Fruit fly (Drosophila melanogaster) whole organism, embryonic: Measurements from ENCODE around the gene CCT7.

ENCODE experiments used
- Asciz ChIP-seq: fragments of 200-800 bp; sonication (Bioruptor generic); optimal IDR thresholded peaks from 2 replicates; lab custom pipeline; 2017; ENCODE audit warnings: missing biosample characterization, mild to moderate bottlenecking, missing genetic modification characterization, missing genetic modification reagents
- Atf3 ChIP-seq: fragments of 200-800 bp; sonication (Bioruptor generic); optimal IDR thresholded peaks from 3 replicates; lab custom pipeline; 2016; ENCODE audit warnings: missing biosample characterization, missing genetic modification characterization
- CG1024 ChIP-seq: fragments of 200-800 bp; sonication (Bioruptor generic); IDR thresholded peaks from 2 replicates; pipeline ENCODE4 v1.3.6; 2022; ENCODE audit warnings: missing biosample characterization, missing genetic modification characterization
- CG10565 ChIP-seq: fragments of 200-800 bp; sonication (Bioruptor generic); optimal IDR thresholded peaks from 3 replicates; lab custom pipeline; 2016; ENCODE audit warnings: missing biosample characterization, mild to moderate bottlenecking, missing genetic modification characterization
- CG11456 ChIP-seq: fragments of 200-800 bp; sonication (Bioruptor generic); IDR thresholded peaks from 3 replicates; pipeline ENCODE4 v1.3.6; 2022; ENCODE audit warnings: missing biosample characterization, missing genetic modification characterization
- CG11723 ChIP-seq: fragments of 200-800 bp; sonication (Bioruptor generic); optimal IDR thresholded peaks from 2 replicates; lab custom pipeline; 2017; ENCODE audit warnings: missing biosample characterization, mild to moderate bottlenecking, missing genetic modification characterization
- CG12659 ChIP-seq: fragments of 200-800 bp; sonication (Bioruptor generic); optimal IDR thresholded peaks from 3 replicates; lab custom pipeline; 2017; ENCODE audit warnings: mild to moderate bottlenecking, missing biosample characterization, missing genetic modification reagents, missing genetic modification characterization
- CG12942 ChIP-seq: fragments of 200-800 bp; sonication (Bioruptor generic); optimal IDR thresholded peaks from 3 replicates; lab custom pipeline; 2016; ENCODE audit warnings: missing biosample characterization, missing genetic modification characterization
- CG15479 ChIP-seq: fragments of 200-800 bp; sonication (Bioruptor generic); optimal IDR thresholded peaks from 3 replicates; lab custom pipeline; 2019; ENCODE audit warnings: missing biosample characterization, mild to moderate bottlenecking, missing genetic modification characterization, moderate library complexity
- CG17385 ChIP-seq: fragments of 200-800 bp; sonication (Bioruptor generic); optimal IDR thresholded peaks from 3 replicates; lab custom pipeline; 2018; ENCODE audit warnings: missing biosample characterization, mild to moderate bottlenecking, missing genetic modification characterization
- CG17568 ChIP-seq: fragments of 200-800 bp; sonication (Bioruptor generic); optimal IDR thresholded peaks from 2 replicates; lab custom pipeline; 2018; ENCODE audit warnings: missing biosample characterization, mild to moderate bottlenecking, missing genetic modification characterization, moderate library complexity
- CG3163 ChIP-seq: fragments of 200-800 bp; sonication (Bioruptor generic); optimal IDR thresholded peaks from 3 replicates; lab custom pipeline; 2016; ENCODE audit warnings: missing biosample characterization, missing genetic modification characterization
- CG3407 ChIP-seq: fragments of 200-800 bp; sonication (Bioruptor generic); optimal IDR thresholded peaks from 2 replicates; lab custom pipeline; 2018; ENCODE audit warnings: missing biosample characterization, mild to moderate bottlenecking, missing genetic modification characterization
- CG4730 ChIP-seq: fragments of 200-800 bp; sonication (Bioruptor generic); IDR thresholded peaks from 2 replicates; pipeline ENCODE4 v1.3.6; 2022; ENCODE audit warnings: missing biosample characterization, missing genetic modification characterization
- CG6175 ChIP-seq: fragments of 200-800 bp; sonication (Bioruptor generic); IDR thresholded peaks from 3 replicates; pipeline ENCODE4 v1.3.6; 2022; ENCODE audit warnings: missing biosample characterization, missing genetic modification characterization
- CG7357 ChIP-seq: fragments of 200-800 bp; sonication (Bioruptor generic); IDR thresholded peaks from 3 replicates; pipeline ENCODE4 v1.3.6; 2022; ENCODE audit warnings: missing biosample characterization, missing genetic modification characterization
- CG7963 ChIP-seq: fragments of 200-800 bp; sonication (Bioruptor generic); IDR thresholded peaks from 3 replicates; pipeline ENCODE4 v1.3.6; 2022; ENCODE audit warnings: missing biosample characterization, missing genetic modification characterization; ENCODE audit not compliant: partially characterized antibody
- CG8290 ChIP-seq, 3 experiments: fragments of 200-800 bp; sonication (Bioruptor generic); optimal IDR thresholded peaks; 2 replicates each; lab custom pipeline; 2016 to 2019; ENCODE audit warnings: missing biosample characterization in 3 of 3, missing genetic modification characterization in 3 of 3, mild to moderate bottlenecking in 2 of 3, moderate library complexity in 1 of 3
- CG9797 ChIP-seq: fragments of 200-800 bp; sonication (Bioruptor generic); optimal IDR thresholded peaks from 3 replicates; lab custom pipeline; 2018; ENCODE audit warnings: missing biosample characterization, mild to moderate bottlenecking, missing genetic modification characterization
- CG9876 ChIP-seq: fragments of 200-800 bp; sonication (Bioruptor generic); optimal IDR thresholded peaks from 2 replicates; lab custom pipeline; 2016; ENCODE audit warnings: missing biosample characterization, missing genetic modification characterization
- CrebB ChIP-seq: fragments of 200-800 bp; sonication (Bioruptor generic); optimal IDR thresholded peaks from 3 replicates; lab custom pipeline; 2018; ENCODE audit warnings: missing biosample characterization, mild to moderate bottlenecking, missing genetic modification characterization
- Dad ChIP-seq: fragments of 200-800 bp; sonication (Bioruptor generic); optimal IDR thresholded peaks from 3 replicates; lab custom pipeline; 2016; ENCODE audit warnings: missing biosample characterization, missing genetic modification characterization
- Kr ChIP-seq: fragments of 200-800 bp; sonication (Bioruptor generic); optimal IDR thresholded peaks from 2 replicates; lab custom pipeline; 2017; ENCODE audit warnings: missing biosample characterization, mild to moderate bottlenecking, missing genetic modification characterization
- Med ChIP-seq: fragments of 200-800 bp; sonication (Bioruptor generic); peaks from one replicate; lab custom pipeline; 2016; ENCODE audit warnings: missing biosample characterization, missing genetic modification characterization, mild to moderate bottlenecking, inconsistent platforms, moderate library complexity
- NC2α ChIP-seq: fragments of 200-800 bp; sonication (Bioruptor generic); optimal IDR thresholded peaks from 2 replicates; lab custom pipeline; 2016; ENCODE audit warnings: missing biosample characterization, missing genetic modification characterization
- Nf-YA ChIP-seq: fragments of 200-800 bp; sonication (Bioruptor generic); IDR thresholded peaks from 2 replicates; pipeline ENCODE4 v1.3.6; 2022; ENCODE audit warnings: missing biosample characterization, missing genetic modification characterization
- Sry-δ ChIP-seq: fragments of 200-800 bp; sonication (Bioruptor generic); optimal IDR thresholded peaks from 2 replicates; lab custom pipeline; 2016; ENCODE audit warnings: missing biosample characterization, missing genetic modification characterization
- ac ChIP-seq: fragments of 200-800 bp; sonication (Bioruptor generic); optimal IDR thresholded peaks from 3 replicates; lab custom pipeline; 2017; ENCODE audit warnings: missing biosample characterization, mild to moderate bottlenecking, missing genetic modification characterization
- aop ChIP-seq: fragments of 200-800 bp; sonication (Bioruptor generic); IDR thresholded peaks from 2 replicates; pipeline ENCODE4 v1.3.6; 2022; ENCODE audit warnings: missing biosample characterization, missing genetic modification characterization
- ap ChIP-seq: fragments of 200-800 bp; sonication (Bioruptor generic); IDR thresholded peaks from 2 replicates; pipeline ENCODE4 v1.3.6; 2022; ENCODE audit warnings: missing biosample characterization, missing genetic modification characterization
- bcd ChIP-seq: fragments of 200-800 bp; sonication (Bioruptor generic); optimal IDR thresholded peaks from 2 replicates; lab custom pipeline; 2017; ENCODE audit warnings: missing biosample characterization, mild to moderate bottlenecking, missing genetic modification characterization
- bsh ChIP-seq, 2 experiments: fragments of 200-800 bp; sonication (Bioruptor generic); optimal IDR thresholded peaks; 2 replicates each; lab custom pipeline; 2017 to 2018; ENCODE audit warnings: mild to moderate bottlenecking in 2 of 2, missing biosample characterization in 2 of 2, missing genetic modification characterization in 2 of 2, moderate library complexity in 1 of 2
- chm ChIP-seq: fragments of 200-800 bp; sonication (Bioruptor generic); IDR thresholded peaks from 2 replicates; pipeline ENCODE4 v1.3.6; 2022; ENCODE audit warnings: missing biosample characterization, missing genetic modification characterization
- chn ChIP-seq: fragments of 200-800 bp; sonication (Bioruptor generic); optimal IDR thresholded peaks from 2 replicates; lab custom pipeline; 2016; ENCODE audit warnings: missing biosample characterization, missing genetic modification characterization
- crol ChIP-seq: fragments of 200-800 bp; sonication (Bioruptor generic); IDR thresholded peaks from 2 replicates; pipeline ENCODE4 v1.3.6; 2022; ENCODE audit warnings: missing biosample characterization, missing genetic modification characterization
- dpn ChIP-seq, 2 experiments: fragments of 200-800 bp; sonication (Bioruptor generic); optimal IDR thresholded peaks; 3 replicates each; lab custom pipeline; 2016; ENCODE audit warnings: missing biosample characterization in 2 of 2, missing genetic modification characterization in 2 of 2
- eve ChIP-seq, 2 experiments: fragments of >200 bp; optimal IDR thresholded peaks; 2 replicates each; lab custom pipeline; 2017; ENCODE audit warnings: missing biosample characterization in 2 of 2, missing genetic modification characterization in 2 of 2
- gt ChIP-seq: fragments of 200-800 bp; sonication (Bioruptor generic); IDR thresholded peaks from 2 replicates; pipeline ENCODE4 v1.3.6; 2022; ENCODE audit warnings: missing biosample characterization, missing genetic modification characterization
- hb ChIP-seq: fragments of 200-800 bp; sonication (Bioruptor generic); IDR thresholded peaks from 3 replicates; pipeline ENCODE4 v1.3.6; 2022; ENCODE audit warnings: missing biosample characterization, missing genetic modification characterization; ENCODE audit not compliant: partially characterized antibody
- maf-S ChIP-seq: fragments of 200-800 bp; sonication (Bioruptor generic); optimal IDR thresholded peaks from 2 replicates; lab custom pipeline; 2016; ENCODE audit warnings: missing biosample characterization, missing genetic modification characterization
- mirr ChIP-seq: fragments of 200-800 bp; sonication (Bioruptor generic); optimal IDR thresholded peaks from 3 replicates; lab custom pipeline; 2018; ENCODE audit warnings: missing biosample characterization, mild to moderate bottlenecking, missing genetic modification characterization
- onecut ChIP-seq: fragments of 200-800 bp; sonication (Bioruptor generic); IDR thresholded peaks from 2 replicates; pipeline ENCODE4 v1.3.6; 2022; ENCODE audit warnings: missing biosample characterization, missing genetic modification characterization
- pan ChIP-seq, 4 experiments: fragments of >200 bp in 3 of 4; fragments of 200-800 bp in 1 of 4; sonication (Bioruptor generic) in 1 of 4; optimal IDR thresholded peaks in 3 of 4; IDR thresholded peaks in 1 of 4; 2 replicates each; pipeline versions ENCODE4 v1.3.6 to Lab custom; 2017 to 2022; ENCODE audit warnings: missing biosample characterization in 2 of 4, missing genetic modification characterization in 2 of 4, mixed read lengths in 1 of 4
- psq ChIP-seq: fragments of 200-800 bp; sonication (Bioruptor generic); optimal IDR thresholded peaks from 2 replicates; lab custom pipeline; 2017; ENCODE audit warnings: missing biosample characterization, missing genetic modification characterization
- rib ChIP-seq: fragments of 200-800 bp; sonication (Bioruptor generic); IDR thresholded peaks from 2 replicates; pipeline ENCODE4 v1.3.6; 2022; ENCODE audit warnings: missing biosample characterization, missing genetic modification characterization
- salm ChIP-seq: fragments of 200-800 bp; sonication (Bioruptor generic); optimal IDR thresholded peaks from 2 replicates; lab custom pipeline; 2018; ENCODE audit warnings: missing biosample characterization, mild to moderate bottlenecking, missing genetic modification characterization
- scrt ChIP-seq: fragments of 200-800 bp; sonication (Bioruptor generic); optimal IDR thresholded peaks from 2 replicates; lab custom pipeline; 2018; ENCODE audit warnings: missing biosample characterization, mild to moderate bottlenecking, missing genetic modification characterization, moderate library complexity
- tll ChIP-seq, 2 experiments: fragments of 200-800 bp in 1 of 2; fragments of >200 bp in 1 of 2; sonication (Bioruptor generic) in 1 of 2; optimal IDR thresholded peaks; 2 replicates each; lab custom pipeline; 2017 to 2019; ENCODE audit warnings: missing biosample characterization in 2 of 2, missing genetic modification characterization in 2 of 2, mild to moderate bottlenecking in 1 of 2, moderate library complexity in 1 of 2
- vnd ChIP-seq: fragments of 200-800 bp; sonication (Bioruptor generic); IDR thresholded peaks from 3 replicates; pipeline ENCODE4 v1.3.6; 2022; ENCODE audit warnings: missing biosample characterization, missing genetic modification characterization; ENCODE audit not compliant: partially characterized antibody

The CCT7 gene

DNA sequence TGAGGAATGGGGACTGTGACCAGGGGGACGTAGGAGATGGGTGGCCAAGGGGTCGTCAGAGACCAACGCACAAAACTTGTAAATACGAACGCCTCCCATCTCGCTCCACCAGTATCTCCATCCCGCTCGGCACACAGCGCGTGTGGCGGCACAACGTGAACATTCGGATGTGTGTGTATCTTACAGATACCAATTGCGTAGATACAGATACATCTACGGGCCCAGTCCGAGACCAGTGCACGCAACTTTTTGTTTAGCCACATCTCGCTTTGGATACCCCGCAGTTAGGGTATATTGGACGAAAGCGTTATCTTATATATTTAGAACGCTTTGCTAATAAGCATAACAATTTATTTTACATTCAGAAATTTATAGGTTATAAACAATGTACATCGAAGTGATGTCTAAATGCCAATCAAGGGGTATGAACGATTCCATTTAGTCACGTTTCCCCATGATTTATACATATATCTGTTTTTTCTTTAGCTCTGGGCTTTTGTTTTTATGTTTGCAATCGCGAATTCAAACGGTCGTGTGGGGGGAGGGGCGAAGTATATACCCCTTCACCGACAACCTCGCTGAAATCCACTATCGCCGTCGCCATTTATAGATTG lies 10.1 kb downstream of the CCT7 start (continued):
- TF ChIP-seq Sry-δ (GFP tag; lab: Kevin White, UChicago) (peak; percentile 78), psq (peak; percentile 95), CG9797 (GFP tag; lab: Kevin White, UChicago) (peak; percentile 44), CG10565 (peak; percentile 95), CG17568 (GFP tag; lab: Kevin White, UChicago) (peak; percentile 98), CG12659 (GFP tag; lab: Kevin White, UChicago) (peak; percentile 99), Nf-YA (GFP tag; lab: Robert Waterston, UW) (peak; percentile 98), CG3163 (peak; percentile 92), vnd (no peak), Atf3 (GFP tag; lab: Kevin White, UChicago) (peak; percentile 98), chn (peak; percentile 99), ap (GFP tag; lab: Robert Waterston, UW) (peak; percentile 98), CG12942 (GFP tag; lab: Kevin White, UChicago) (peak; percentile 98), chm (GFP tag; lab: Robert Waterston, UW) (peak; percentile 98), scrt (peak; percentile 98), gt (GFP tag; lab: Robert Waterston, UW) (peak; percentile 91), Asciz (GFP tag; lab: Kevin White, UChicago) (peak; percentile 97), aop (GFP tag; lab: Robert Waterston, UW) (peak; percentile 92), CG8290 (GFP tag; optimal IDR thresholded peaks at IDR 0.05; lab: Kevin White, UChicago) (peak; percentile 94), CG8290 (tag; optimal IDR thresholded peaks at IDR 0.05; lab: Kevin White, UChicago) (peak; percentile 78 to 100), mirr (peak; percentile 98), CG6175 (GFP tag; lab: Robert Waterston, UW) (peak; percentile 97), ac (GFP tag; lab: Kevin White, UChicago) (peak; percentile 85), maf-S (GFP tag; lab: Kevin White, UChicago) (peak; percentile 99), CrebB (peak; percentile 99), hb (no peak), CG11456 (peak; percentile 99), Kr (GFP tag; lab: Kevin White, UChicago) (peak; percentile 31), CG1024 (GFP tag; lab: Robert Waterston, UW) (peak; percentile 96), CG11723 (GFP tag; lab: Kevin White, UChicago) (peak; percentile 97), CG9876 (GFP tag; lab: Kevin White, UChicago) (peak; percentile 95), Med (GFP tag; lab: Kevin White, UChicago) (peak; percentile 100), dpn (GFP tag; optimal IDR thresholded peaks at IDR 0.05; lab: Kevin White, UChicago) (peak; percentile 99), CG17385 (GFP tag; lab: Kevin White, UChicago) (peak; percentile 98), CG15479 (GFP tag; lab: Kevin White, UChicago) (peak; percentile 51), CG3407 (peak; percentile 95), salm (tag; lab: Kevin White, UChicago) (peak; percentile 98), rib (GFP tag; lab: Robert Waterston, UW) (peak; percentile 99), CG4730 (GFP tag; lab: Robert Waterston, UW) (peak; percentile 98), CG7357 (peak; percentile 94), pan (optimal IDR thresholded peaks at IDR 0.05; lab: Kevin White, UChicago) (no peak), pan (GFP tag; optimal IDR thresholded peaks at IDR 0.05 in 1 of 2, IDR thresholded peaks at IDR 0.05 in 1 of 2) (peak in 1 of 2 experiments; percentile 99), NC2α (peak; percentile 98), bsh (GFP tag; optimal IDR thresholded peaks at IDR 0.05; lab: Kevin White, UChicago) (peak; percentile 96 to 99), onecut (GFP tag; lab: Robert Waterston, UW) (peak; percentile 96), eve (GFP tag; optimal IDR thresholded peaks at IDR 0.05; lab: Kevin White, UChicago) (peak in 1 of 2 experiments; percentile 99), CG7963 (no peak), bcd (GFP tag; lab: Kevin White, UChicago) (peak; percentile 99), Dad (GFP tag; lab: Kevin White, UChicago) (peak; percentile 99), tll (GFP tag; optimal IDR thresholded peaks at IDR 0.05; lab: Kevin White, UChicago) (no peak), crol (GFP tag; lab: Robert Waterston, UW) (peak; percentile 97)
